Fruit fly (Drosophila melanogaster): Measurements from ENCODE around the gene nAChRalpha1.

Gene nAChRalpha1

DNA sequence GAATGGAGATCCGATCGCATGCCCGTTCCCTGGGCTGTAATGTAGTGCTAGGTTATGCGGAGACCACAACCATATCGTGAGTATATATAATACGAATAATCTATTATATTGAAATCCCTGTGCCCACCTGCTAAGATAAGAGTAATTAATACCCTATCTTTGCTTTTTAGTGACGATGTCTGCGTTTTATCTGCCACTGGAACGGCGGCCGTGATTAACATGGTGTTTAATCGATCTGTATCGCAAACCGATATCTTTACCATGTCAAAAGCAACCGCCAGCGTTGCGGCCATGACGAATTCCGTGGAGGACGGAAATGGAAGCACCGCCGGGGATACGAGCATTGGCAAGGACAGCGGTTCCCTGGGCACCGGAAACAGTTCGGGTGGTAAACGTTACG lies 103.5 kb downstream of the nAChRalpha1 start:
- no peak for TF ChIP-seq Dll (optimal IDR thresholded peaks at IDR 0.05)
- TF ChIP-seq psq (optimal IDR thresholded peaks at IDR 0.05) = no peak
- no peak for TF ChIP-seq pan (optimal IDR thresholded peaks at IDR 0.05)
- TF ChIP-seq usp (GFP tag; optimal IDR thresholded peaks at IDR 0.05) = no peak
- TF ChIP-seq CG8478 (optimal IDR thresholded peaks at IDR 0.05) = no peak
- TF ChIP-seq EcR (GFP tag; optimal IDR thresholded peaks at IDR 0.05) = no peak

- TF ChIP-seq pan (optimal IDR thresholded peaks at IDR 0.05) (no peak), Dll (optimal IDR thresholded peaks at IDR 0.05) (no peak), usp (GFP tag; optimal IDR thresholded peaks at IDR 0.05) (no peak)
These were observed 108.4 kb downstream of the nAChRalpha1 start, which contains the start of the genes CG5746 and CG6454 for dm6 chr3R:24348420-24349190. TSS of gene CG5746 (minus strand) at chr3R:24348791. TSS of gene CG6454 (plus strand) at chr3R:24349182.

Data from whole organism.